Worm (Caenorhabditis elegans): ENCODE results near the gene frm-2.

- TF ChIP-seq ceh-83 (GFP tag; optimal IDR thresholded peaks at IDR 0.05) = no peak
- TF ChIP-seq nhr-28 (tag; optimal IDR thresholded peaks at IDR 0.05) = no peak
- TF ChIP-seq elt-3 (tag; optimal IDR thresholded peaks at IDR 0.05) = no peak
- no peak for TF ChIP-seq blmp-1 (tag; optimal IDR thresholded peaks at IDR 0.05)
- no peak for TF ChIP-seq unc-62 (GFP tag; optimal IDR thresholded peaks at IDR 0.05)
- TF ChIP-seq snpc-4 (tag; optimal IDR thresholded peaks at IDR 0.05) = no peak
Measured at ce11 chrIII:5985340-5985739, 3.4 kb upstream of the frm-2 start, which contains the start of gene T04C9.3.

All from whole organism, mixed stage, embryonic.